Fruit fly (Drosophila melanogaster): ENCODE results near the gene chinmo.

chinmo gene

dm6 chr2L:1648677-1649078 is 2.4 kb upstream of the chinmo start (continued):
- peak; percentile 85 for TF ChIP-seq tap (tag; optimal IDR thresholded peaks at IDR 0.05)
- no peak for TF ChIP-seq zfh2 (GFP tag; optimal IDR thresholded peaks at IDR 0.05)
- peak; percentile 89 for TF ChIP-seq CG1233 (GFP tag; optimal IDR thresholded peaks at IDR 0.05)
- TF ChIP-seq pnt (GFP tag; optimal IDR thresholded peaks at IDR 0.05), result peak; percentile 74
- TF ChIP-seq CG6654 (GFP tag; optimal IDR thresholded peaks at IDR 0.05), result peak; percentile 73
- TF ChIP-seq HLHmδ (GFP tag; optimal IDR thresholded peaks at IDR 0.05), result peak; percentile 44
- TF ChIP-seq luna (GFP tag; optimal IDR thresholded peaks at IDR 0.05), result peak; percentile 54
- TF ChIP-seq gt (GFP tag; IDR thresholded peaks at IDR 0.05), result no peak
- peak; percentile 95 for TF ChIP-seq CG8478 (optimal IDR thresholded peaks at IDR 0.05)
- TF ChIP-seq repo (GFP tag; optimal IDR thresholded peaks at IDR 0.05), result peak; percentile 77
- TF ChIP-seq pb (GFP tag; optimal IDR thresholded peaks at IDR 0.05), result peak; percentile 76
- TF ChIP-seq CG32532 (GFP tag; IDR thresholded peaks at IDR 0.05), result peak; percentile 23; the same call in 1 of the 2 replicates
- peak; percentile 92 for TF ChIP-seq CG11398 (GFP tag; optimal IDR thresholded peaks at IDR 0.05)
- no peak for TF ChIP-seq nom (GFP tag; optimal IDR thresholded peaks at IDR 0.05)
- no peak for TF ChIP-seq Stat92E (GFP tag; optimal IDR thresholded peaks at IDR 0.05)
- TF ChIP-seq Hr78 (GFP tag; optimal IDR thresholded peaks at IDR 0.05), result no peak
- TF ChIP-seq az2 (GFP tag; optimal IDR thresholded peaks at IDR 0.05), result peak; percentile 29
- peak; percentile 54 for TF ChIP-seq CG10366 (GFP tag; IDR thresholded peaks at IDR 0.05)
- peak; percentile 87; the same call in 1 of the 2 replicates for TF ChIP-seq CG32767 (GFP tag; IDR thresholded peaks at IDR 0.05)
- peak; percentile 9 for TF ChIP-seq fu2 (GFP tag; optimal IDR thresholded peaks at IDR 0.05)
- peak; percentile 88 for TF ChIP-seq oc (tag; optimal IDR thresholded peaks at IDR 0.05)
- peak; percentile 85 for TF ChIP-seq Fer3 (tag; optimal IDR thresholded peaks at IDR 0.05)
- TF ChIP-seq jumu (GFP tag; optimal IDR thresholded peaks at IDR 0.05), result peak; percentile 38
- peak; percentile 76 for TF ChIP-seq CG6765 (GFP tag; optimal IDR thresholded peaks at IDR 0.05)
- peak; percentile 50 for TF ChIP-seq D19A (tag; optimal IDR thresholded peaks at IDR 0.05)
- TF ChIP-seq Doc3 (GFP tag; IDR thresholded peaks at IDR 0.05; ENCODE audit: partially characterized antibody), result 0 out of 3 replicates have a peak, but pooled peaks have one; percentile 13
- peak; percentile 92 for TF ChIP-seq HHEX (GFP tag; optimal IDR thresholded peaks at IDR 0.05)
- TF ChIP-seq TFAM (GFP tag; optimal IDR thresholded peaks at IDR 0.05), result peak; percentile 73
- no peak for TF ChIP-seq HLH54F (GFP tag; optimal IDR thresholded peaks at IDR 0.05)
- peak; percentile 55; the same call in 2 of the 3 replicates for TF ChIP-seq CG11456 (GFP tag; IDR thresholded peaks at IDR 0.05)
- TF ChIP-seq usp (GFP tag; optimal IDR thresholded peaks at IDR 0.05), result no peak
- peak; percentile 75 for TF ChIP-seq grn (GFP tag; optimal IDR thresholded peaks at IDR 0.05)
- TF ChIP-seq danr (GFP tag; IDR thresholded peaks at IDR 0.05), result no peak; the same call in 1 of the 2 replicates
- peak; percentile 45; the same call in 1 of the 2 replicates for TF ChIP-seq ranshi (GFP tag; IDR thresholded peaks at IDR 0.05)
- no peak for TF ChIP-seq yki (optimal IDR thresholded peaks at IDR 0.05)
- peak; percentile 62 for TF ChIP-seq YL-1 (GFP tag; optimal IDR thresholded peaks at IDR 0.05)
- TF ChIP-seq fd64A (GFP tag; optimal IDR thresholded peaks at IDR 0.05), result peak; percentile 96
- peak; percentile 34 for TF ChIP-seq CG7928 (GFP tag; optimal IDR thresholded peaks at IDR 0.05)
- peak; percentile 70 for TF ChIP-seq Rfx (GFP tag; IDR thresholded peaks at IDR 0.05)
- no peak for TF ChIP-seq CG9932 (GFP tag; IDR thresholded peaks at IDR 0.05)
- no peak for TF ChIP-seq row (GFP tag; IDR thresholded peaks at IDR 0.05)
- TF ChIP-seq jing (GFP tag; optimal IDR thresholded peaks at IDR 0.05), result peak; percentile 81
- TF ChIP-seq eve (GFP tag; optimal IDR thresholded peaks at IDR 0.05), result peak in 1 of 2 experiments; percentile 88
- TF ChIP-seq bcd (GFP tag; optimal IDR thresholded peaks at IDR 0.05), result peak; percentile 81
- TF ChIP-seq gem (tag; optimal IDR thresholded peaks at IDR 0.05), result peak; percentile 87
- peak; percentile 44 for TF ChIP-seq Nf-YB (GFP tag; optimal IDR thresholded peaks at IDR 0.05)
- no peak for TF ChIP-seq CG10267 (tag; optimal IDR thresholded peaks at IDR 0.05)
- no peak for TF ChIP-seq Taf1 (GFP tag; IDR thresholded peaks at IDR 0.05)
- peak; percentile 50 for TF ChIP-seq CG4617 (GFP tag; optimal IDR thresholded peaks at IDR 0.05; ENCODE audit: borderline replicate concordance)
- peak; percentile 34 to 78 for TF ChIP-seq dpn (GFP tag; optimal IDR thresholded peaks at IDR 0.05)
- TF ChIP-seq Hr39 (optimal IDR thresholded peaks at IDR 0.05), result no peak
- no peak for TF ChIP-seq tin (GFP tag; optimal IDR thresholded peaks at IDR 0.05)
